Fruit fly (Drosophila melanogaster): ENCODE results near the gene Sgs8.
A peak's percentile ranks its signal among the peaks of the same experiment; 100 is the strongest.

The Sgs8 gene

DNA sequence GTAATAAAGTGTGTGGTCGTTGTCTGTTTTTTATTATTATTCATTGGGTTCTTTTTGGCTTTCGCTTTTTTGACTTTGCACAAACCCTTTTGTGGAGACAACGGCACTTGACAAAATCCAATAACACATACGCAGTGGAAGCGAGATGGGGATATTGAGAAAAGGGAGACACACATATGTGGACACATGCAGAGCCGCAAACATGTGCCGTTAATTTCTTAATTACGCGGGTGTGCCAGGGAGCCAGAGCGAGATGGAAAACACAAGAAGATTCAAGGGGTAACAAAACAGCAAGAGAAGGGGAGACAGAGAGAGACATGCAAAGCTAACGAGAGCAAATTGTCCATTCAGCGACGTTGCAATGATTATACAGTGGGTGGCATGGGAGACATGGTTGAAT, 16.7 kb downstream of the Sgs8 start (continued):
- peak; percentile 17 for TF ChIP-seq zen (tag; optimal IDR thresholded peaks at IDR 0.05)
- TF ChIP-seq dysf (GFP tag; IDR thresholded peaks at IDR 0.05): 0 out of 3 replicates have a peak, but pooled peaks have one; percentile 15
- no peak for TF ChIP-seq CG9932 (GFP tag; IDR thresholded peaks at IDR 0.05)
- TF ChIP-seq Poxn (GFP tag; IDR thresholded peaks at IDR 0.05): no peak
- no peak for TF ChIP-seq gsb-n (tag; optimal IDR thresholded peaks at IDR 0.05)
- no peak for TF ChIP-seq CG1529 (GFP tag; optimal IDR thresholded peaks at IDR 0.05)
- peak; percentile 52 for TF ChIP-seq Blimp-1 (GFP tag; optimal IDR thresholded peaks at IDR 0.05)
- no peak for TF ChIP-seq sc (optimal IDR thresholded peaks at IDR 0.05)
- TF ChIP-seq sc (GFP tag; optimal IDR thresholded peaks at IDR 0.05): no peak
- TF ChIP-seq CG3163 (GFP tag; optimal IDR thresholded peaks at IDR 0.05): peak; percentile 34
- no peak for TF ChIP-seq Dfd (GFP tag; optimal IDR thresholded peaks at IDR 0.05)
- no peak for TF ChIP-seq Hey (tag; optimal IDR thresholded peaks at IDR 0.05)
- TF ChIP-seq chn (GFP tag; optimal IDR thresholded peaks at IDR 0.05): no peak
- no peak for TF ChIP-seq jing (GFP tag; optimal IDR thresholded peaks at IDR 0.05)
- TF ChIP-seq Kr (GFP tag; optimal IDR thresholded peaks at IDR 0.05): no peak
- TF ChIP-seq vnd (GFP tag; IDR thresholded peaks at IDR 0.05; ENCODE audit: partially characterized antibody): no peak
- no peak for TF ChIP-seq esg (GFP tag; conservative IDR thresholded peaks at IDR 0.05)
- TF ChIP-seq dimm (GFP tag; IDR thresholded peaks at IDR 0.05): no peak
- TF ChIP-seq CG18599 (GFP tag; optimal IDR thresholded peaks at IDR 0.05): peak; percentile 1
- peak; percentile 73; the same call in 1 of the 4 replicates for TF ChIP-seq chinmo (GFP tag; IDR thresholded peaks at IDR 0.05; ENCODE audit: partially characterized antibody)
- no peak for TF ChIP-seq CG32772 (GFP tag; IDR thresholded peaks at IDR 0.05)
- TF ChIP-seq CG8281 (tag; optimal IDR thresholded peaks at IDR 0.05): no peak
- no peak for TF ChIP-seq CG4707 (GFP tag; optimal IDR thresholded peaks at IDR 0.05)
- no peak for TF ChIP-seq CG2202 (tag; optimal IDR thresholded peaks at IDR 0.05)
- TF ChIP-seq CG12744 (GFP tag; optimal IDR thresholded peaks at IDR 0.05): no peak
- peak; percentile 30 for TF ChIP-seq mirr (GFP tag; optimal IDR thresholded peaks at IDR 0.05)
- no peak for TF ChIP-seq Vsx1 (GFP tag; optimal IDR thresholded peaks at IDR 0.05)
- no peak for TF ChIP-seq CG12769 (tag; optimal IDR thresholded peaks at IDR 0.05)
- TF ChIP-seq mam (GFP tag; optimal IDR thresholded peaks at IDR 0.05): no peak
- TF ChIP-seq Doc2 (GFP tag; IDR thresholded peaks at IDR 0.05): no peak
- no peak for TF ChIP-seq CG16863 (GFP tag; optimal IDR thresholded peaks at IDR 0.05)
- TF ChIP-seq hth (optimal IDR thresholded peaks at IDR 0.05): no peak
- no peak for TF ChIP-seq yki (optimal IDR thresholded peaks at IDR 0.05)
- no peak for TF ChIP-seq ap (GFP tag; IDR thresholded peaks at IDR 0.05)
- no peak for TF ChIP-seq Dad (GFP tag; optimal IDR thresholded peaks at IDR 0.05)
- no peak for TF ChIP-seq CG16815 (GFP tag; optimal IDR thresholded peaks at IDR 0.05)
- no peak for TF ChIP-seq CG33213 (GFP tag; optimal IDR thresholded peaks at IDR 0.05)
- TF ChIP-seq ash1 (GFP tag; optimal IDR thresholded peaks at IDR 0.05): no peak
- 0 out of 4 replicates have a peak, but pooled peaks have one; percentile 18 for TF ChIP-seq Dll (GFP tag; IDR thresholded peaks at IDR 0.05; ENCODE audit: partially characterized antibody)
- no peak for TF ChIP-seq CG34376 (GFP tag; optimal IDR thresholded peaks at IDR 0.05)
- no peak for TF ChIP-seq CG31441 (GFP tag; IDR thresholded peaks at IDR 0.05)
- peak; percentile 60 for TF ChIP-seq CG1832 (GFP tag; optimal IDR thresholded peaks at IDR 0.05)

- peak; percentile 37 for TF ChIP-seq Spps (tag; optimal IDR thresholded peaks at IDR 0.05)
- TF ChIP-seq CG2875 (GFP tag; optimal IDR thresholded peaks at IDR 0.05): peak; percentile 56
- peak; percentile 5 for TF ChIP-seq kni (GFP tag; optimal IDR thresholded peaks at IDR 0.05)
- TF ChIP-seq CG3407 (GFP tag; optimal IDR thresholded peaks at IDR 0.05): peak; percentile 30
- peak in 1 of 2 experiments; percentile 58 for TF ChIP-seq bsh (GFP tag; optimal IDR thresholded peaks at IDR 0.05)
- TF ChIP-seq chif (GFP tag; optimal IDR thresholded peaks at IDR 0.05): peak in 1 of 2 experiments; percentile 13
- TF ChIP-seq Deaf1 (tag; optimal IDR thresholded peaks at IDR 0.05): no peak
- no peak for TF ChIP-seq odd (GFP tag; optimal IDR thresholded peaks at IDR 0.05)
- peak; percentile 62 for TF ChIP-seq CG15601 (tag; optimal IDR thresholded peaks at IDR 0.05)
- TF ChIP-seq CG12769 (tag; optimal IDR thresholded peaks at IDR 0.05): no peak
- TF ChIP-seq trem (tag; optimal IDR thresholded peaks at IDR 0.05): peak; percentile 3
- peak; percentile 13 for TF ChIP-seq CG15479 (GFP tag; optimal IDR thresholded peaks at IDR 0.05)
- peak in 1 of 3 experiments; percentile 18 for TF ChIP-seq lola (GFP tag; optimal IDR thresholded peaks at IDR 0.05)
These were observed 17.3 kb downstream of the Sgs8 start for dm6 chr3L:11491874-11492268.
